Worm (Caenorhabditis elegans): Measurements from ENCODE around the gene K02B7.3.
A peak's percentile ranks its signal among the peaks of the same experiment; 100 is the strongest.

K02B7.3 gene

ce11 chrII:14666274-14666673 lies 28.8 kb downstream of the K02B7.3 start:
- no peak for TF ChIP-seq nhr-90 (tag; optimal IDR thresholded peaks at IDR 0.05)
- TF ChIP-seq chd-7 (tag; optimal IDR thresholded peaks at IDR 0.05) = no peak
- no peak for TF ChIP-seq ztf-28 (GFP tag; IDR thresholded peaks at IDR 0.05)
- TF ChIP-seq nhr-80 (tag; optimal IDR thresholded peaks at IDR 0.05) = no peak
- TF ChIP-seq hlh-12 (tag; optimal IDR thresholded peaks at IDR 0.05) = no peak
- TF ChIP-seq snpc-4 (GFP tag; optimal IDR thresholded peaks at IDR 0.05) = no peak
- no peak for TF ChIP-seq snpc-4 (tag; optimal IDR thresholded peaks at IDR 0.05)
- no peak for TF ChIP-seq B0336.3 (GFP tag; IDR thresholded peaks at IDR 0.05)
- TF ChIP-seq egl-44 (GFP tag; IDR thresholded peaks at IDR 0.05) = no peak
- TF ChIP-seq lsl-1 (GFP tag; optimal IDR thresholded peaks at IDR 0.05) = no peak
- TF ChIP-seq snpc-1.1 (tag; optimal IDR thresholded peaks at IDR 0.05; ENCODE audit: insufficient read depth) = no peak
- no peak for TF ChIP-seq F57C9.4 (tag; optimal IDR thresholded peaks at IDR 0.05)
- no peak for TF ChIP-seq D2030.7 (GFP tag; IDR thresholded peaks at IDR 0.05)
- TF ChIP-seq unc-62 (GFP tag; optimal IDR thresholded peaks at IDR 0.05) = no peak
- no peak for TF ChIP-seq aptf-2 (GFP tag; conservative IDR thresholded peaks at IDR 0.05)
- TF ChIP-seq let-607 (tag; optimal IDR thresholded peaks at IDR 0.05) = no peak
- TF ChIP-seq ccch-3 (GFP tag; optimal IDR thresholded peaks at IDR 0.05) = no peak
- no peak for TF ChIP-seq ztf-18 (tag; optimal IDR thresholded peaks at IDR 0.05)
- no peak for TF ChIP-seq tbp1 (GFP tag; optimal IDR thresholded peaks at IDR 0.05)
- TF ChIP-seq somi-1 (GFP tag; optimal IDR thresholded peaks at IDR 0.05) = no peak

ce11 chrII:14664647-14665518 lies 30.2 kb downstream of the K02B7.3 start:
- no peak for TF ChIP-seq F10E7.11 (tag; optimal IDR thresholded peaks at IDR 0.05)
- no peak for TF ChIP-seq die-1 (tag; optimal IDR thresholded peaks at IDR 0.05)
- TF ChIP-seq zfh-2 (GFP tag; conservative IDR thresholded peaks at IDR 0.05) = peak; percentile 84
- TF ChIP-seq nhr-27 (tag; optimal IDR thresholded peaks at IDR 0.05) = no peak

ce11 chrII:14647550-14647949 lies 47.6 kb downstream of the K02B7.3 start:
- TF ChIP-seq lin-35 (GFP tag; optimal IDR thresholded peaks at IDR 0.05) (no peak), hrde-1 (tag; optimal IDR thresholded peaks at IDR 0.05; ENCODE audit: borderline replicate concordance) (no peak), die-1 (tag; optimal IDR thresholded peaks at IDR 0.05) (no peak), madf-3 (GFP tag; IDR thresholded peaks at IDR 0.05) (no peak), pbrm-1 (GFP tag; IDR thresholded peaks at IDR 0.05) (no peak), F57A8.1 (GFP tag; optimal IDR thresholded peaks at IDR 0.05) (no peak), ccch-3 (GFP tag; optimal IDR thresholded peaks at IDR 0.05) (no peak)

- TF ChIP-seq hmg-1.2 (GFP tag; IDR thresholded peaks at IDR 0.05) (peak; percentile 74; the same call in 1 of the 2 replicates), lag-1 (GFP tag; IDR thresholded peaks at IDR 0.05) (no peak), ztf-6 (GFP tag; IDR thresholded peaks at IDR 0.05) (no peak), attf-6 (GFP tag; IDR thresholded peaks at IDR 0.05) (no peak), K12H6.12 (tag; optimal IDR thresholded peaks at IDR 0.05) (no peak), lin-26 (GFP tag; IDR thresholded peaks at IDR 0.05) (no peak), ceh-40 (GFP tag; IDR thresholded peaks at IDR 0.05) (no peak), K11D2.4 (GFP tag; IDR thresholded peaks at IDR 0.05) (no peak), Y53F4B.3 (GFP tag; IDR thresholded peaks at IDR 0.05) (no peak), hrde-1 (tag; optimal IDR thresholded peaks at IDR 0.05; ENCODE audit: borderline replicate concordance) (no peak), nhr-120 (GFP tag; IDR thresholded peaks at IDR 0.05) (no peak), T07F8.4 (tag; optimal IDR thresholded peaks at IDR 0.05) (no peak), cebp-1 (GFP tag; IDR thresholded peaks at IDR 0.05) (no peak), cebp-1 (tag; optimal IDR thresholded peaks at IDR 0.05) (peak; percentile 64), F57A8.1 (GFP tag; optimal IDR thresholded peaks at IDR 0.05) (no peak), snpc-4 (GFP tag; optimal IDR thresholded peaks at IDR 0.05) (no peak), snpc-4 (tag; optimal IDR thresholded peaks at IDR 0.05) (peak in 2 of 4 experiments; percentile 15 to 40), egrh-3 (GFP tag; IDR thresholded peaks at IDR 0.05) (no peak), lsl-1 (GFP tag; optimal IDR thresholded peaks at IDR 0.05) (no peak)
These were observed 49.8 kb downstream of the K02B7.3 start for ce11 chrII:14645290-14645689.

All from whole organism, young adult.